Worm (Caenorhabditis elegans): ENCODE measurements around the gene ttr-29.
"Not testable (repeated sequence)": the region's sequence is repeated elsewhere in the genome, so short reads cannot be mapped to it uniquely, and the experiment has no call there.

Gene ttr-29

DNA sequence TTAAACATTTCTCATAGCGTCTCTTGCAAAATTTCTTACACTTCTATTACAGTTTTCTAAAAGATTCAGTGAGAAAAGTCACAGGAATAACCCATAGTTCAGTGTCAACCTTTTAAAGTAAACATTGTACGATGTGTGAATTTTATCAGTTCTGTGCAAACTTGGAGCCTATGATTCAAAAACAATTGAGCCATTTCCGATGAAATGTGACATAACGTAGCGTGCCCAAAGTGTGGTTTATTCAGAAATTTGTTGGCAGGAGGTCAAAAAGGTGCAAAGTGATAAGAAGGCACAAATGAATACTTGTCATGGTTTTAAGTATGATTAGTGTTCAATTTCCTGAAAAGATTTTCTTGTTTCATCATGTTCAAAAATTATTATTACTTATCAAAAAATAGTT, 29.1 kb downstream of the ttr-29 start:
- no peak for TF ChIP-seq unc-62 (GFP tag; optimal IDR thresholded peaks at IDR 0.05)

DNA sequence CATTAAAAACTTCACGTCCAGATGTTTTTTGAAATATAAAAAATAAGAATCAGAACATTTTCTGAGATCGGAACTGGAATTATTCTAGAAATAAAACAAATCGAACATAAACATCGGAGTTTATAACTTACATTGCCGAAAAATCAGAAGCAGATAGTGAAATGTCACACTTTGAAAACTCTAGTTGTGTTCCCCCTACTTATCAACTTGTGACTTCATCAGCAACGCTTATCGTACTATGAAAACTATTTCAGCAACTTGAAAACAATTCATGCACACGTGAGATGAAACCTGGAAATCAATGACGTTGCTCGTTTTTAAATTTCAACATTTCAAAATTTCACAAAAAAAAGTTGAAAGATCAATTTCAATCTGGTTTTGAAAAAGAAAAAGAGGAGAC, 29.9 kb downstream of the ttr-29 start:
- no peak for TF ChIP-seq unc-62 (GFP tag; optimal IDR thresholded peaks at IDR 0.05)

- no peak for TF ChIP-seq unc-62 (GFP tag; optimal IDR thresholded peaks at IDR 0.05)
Measured at ce11 chrV:12875850-12876249, 30.8 kb downstream of the ttr-29 start.

DNA sequence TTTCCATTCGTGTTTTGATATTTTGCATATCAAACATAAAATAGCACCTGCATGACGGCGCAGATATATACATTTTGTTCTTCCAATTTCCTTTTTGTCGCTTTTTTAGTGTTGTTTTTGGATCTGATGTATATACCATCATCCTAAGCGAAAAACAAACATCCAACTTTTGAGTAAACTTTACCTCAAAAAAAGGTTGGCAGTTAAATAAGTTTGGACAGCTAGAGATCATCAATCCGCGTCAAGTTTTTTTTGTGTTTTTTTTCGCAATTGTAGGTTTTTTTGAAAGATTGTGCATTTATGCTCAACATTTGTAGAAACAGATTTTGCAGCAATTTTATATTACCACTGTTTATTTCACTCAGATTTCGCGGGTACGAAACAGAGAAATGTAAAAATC, 34.9 kb downstream of the ttr-29 start, which contains the start of gene bus-19:
TSS of gene bus-19 (plus strand) at position 301 of the 400 bp plus-strand sequence.
- TF ChIP-seq unc-62 (GFP tag; optimal IDR thresholded peaks at IDR 0.05): no peak

DNA sequence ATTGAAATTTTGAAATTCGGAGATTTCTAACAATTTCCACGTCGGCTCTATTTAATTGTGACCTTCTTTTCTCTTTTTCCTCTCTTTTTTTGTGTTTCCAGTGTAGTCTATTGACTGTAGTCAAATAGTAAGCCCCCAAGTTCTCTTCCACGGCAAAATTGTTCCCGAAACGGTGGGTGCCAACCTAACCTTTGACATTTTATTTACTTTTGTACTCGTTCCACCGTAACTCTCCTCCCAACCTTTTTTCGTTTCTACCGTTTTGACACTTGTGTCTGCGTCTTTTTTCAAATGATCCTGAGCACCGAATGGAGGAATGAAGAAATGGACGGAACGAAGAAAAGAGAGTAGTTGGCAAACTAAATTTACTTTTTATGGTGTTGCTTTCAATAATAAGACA, 35.9 kb downstream of the ttr-29 start:
- no peak for TF ChIP-seq unc-62 (GFP tag; optimal IDR thresholded peaks at IDR 0.05)

ce11 chrV:12869948-12870347, 36.7 kb downstream of the ttr-29 start, which contains the start of gene T07F10.3:
T07F10.3 (minus strand) TSS chrV:12870045.
- no peak for TF ChIP-seq unc-62 (GFP tag; optimal IDR thresholded peaks at IDR 0.05)

DNA sequence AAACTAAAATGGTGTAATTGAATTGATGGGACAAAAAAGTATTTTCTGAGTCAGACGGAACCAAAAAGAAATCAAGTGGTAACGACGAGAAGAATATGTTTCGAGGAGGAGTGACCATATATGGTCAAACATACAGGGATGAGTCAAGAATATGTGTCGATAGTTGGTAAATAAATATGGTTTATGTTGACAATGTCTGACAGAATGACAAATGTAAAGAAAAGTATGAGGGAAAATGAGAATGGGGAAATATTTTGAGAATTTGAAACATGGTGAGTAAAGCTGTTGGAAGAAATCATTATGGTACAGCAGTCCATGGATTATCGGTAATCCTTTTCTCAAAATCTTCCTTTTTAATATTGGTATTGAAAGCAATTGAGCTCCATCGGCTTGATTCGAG, 38.6 kb downstream of the ttr-29 start, which contains the start of gene nspg-1:
TSS of gene nspg-1 (minus strand) at position 101 of the 400 bp plus-strand sequence.
- no peak for TF ChIP-seq unc-62 (GFP tag; optimal IDR thresholded peaks at IDR 0.05)

DNA sequence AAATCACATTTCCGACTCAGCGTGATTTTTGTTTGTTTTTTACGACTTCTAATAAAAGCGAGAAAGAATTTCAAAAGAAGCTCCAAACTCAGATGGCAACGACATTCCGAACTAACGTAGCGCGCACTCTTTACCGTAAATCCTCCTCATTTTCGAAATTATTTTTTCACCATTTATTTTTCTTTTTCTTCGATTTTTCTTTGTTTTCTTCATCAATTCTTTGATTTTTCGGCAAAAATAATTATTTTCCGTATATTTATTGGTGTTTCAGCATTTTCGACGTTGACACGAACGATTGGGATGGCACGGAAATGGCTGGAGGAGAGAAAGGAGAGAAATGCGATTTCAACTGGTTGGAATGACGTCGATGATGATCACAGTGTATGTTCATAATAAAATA, 41.0 kb downstream of the ttr-29 start, which contains the start of gene T07F10.5:
TSS of gene T07F10.5 (plus strand) at position 301 of the 400 bp plus-strand sequence.
- TF ChIP-seq unc-62 (GFP tag; optimal IDR thresholded peaks at IDR 0.05): not testable (repeated sequence)

DNA sequence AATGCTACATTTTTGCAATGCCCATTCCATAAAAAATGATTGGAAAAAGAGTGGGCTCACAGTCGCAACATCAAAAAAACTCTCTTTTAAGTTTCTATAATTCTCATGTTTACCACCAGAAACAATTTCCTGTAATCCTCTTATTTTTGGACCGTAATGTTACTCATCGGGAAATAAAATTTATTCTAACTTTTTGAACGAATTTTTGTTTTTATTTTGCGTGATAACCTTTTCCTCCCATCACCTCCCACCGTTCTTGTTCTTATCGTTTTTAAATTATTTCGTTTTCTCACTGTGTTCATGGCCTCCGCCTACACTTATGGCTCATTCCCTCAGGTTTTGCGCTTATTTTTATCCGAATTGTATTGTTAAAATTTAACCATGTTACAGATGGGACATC, 47.5 kb downstream of the ttr-29 start, which contains the start of gene anp-1:
TSS of gene anp-1 (plus strand) at position 301 of the 400 bp plus-strand sequence.
- no peak for TF ChIP-seq unc-62 (GFP tag; optimal IDR thresholded peaks at IDR 0.05)
